Fruit fly (Drosophila melanogaster) whole organism, embryonic: Measurements from ENCODE around the gene Cpr65Aw.

Experiments used
- B-H1 ChIP-seq: fragments of 200-800 bp; sonication (Bioruptor generic); IDR thresholded peaks from 3 replicates; pipeline ENCODE4 v1.3.6; 2022; ENCODE audit warnings: missing biosample characterization, missing genetic modification characterization
- BEAF-32 ChIP-seq: fragments of 200-800 bp; sonication (Bioruptor generic); optimal IDR thresholded peaks from 3 replicates; lab custom pipeline; 2017; ENCODE audit warnings: missing biosample characterization, missing genetic modification characterization, mild to moderate bottlenecking, moderate library complexity, missing genetic modification reagents
- C15 ChIP-seq: fragments of 200-800 bp; sonication (Bioruptor generic); IDR thresholded peaks from 3 replicates; pipeline ENCODE4 v1.3.6; 2022; ENCODE audit warnings: missing biosample characterization, missing genetic modification characterization
- CG10462 ChIP-seq: fragments of 200-800 bp; sonication (Bioruptor generic); optimal IDR thresholded peaks from 2 replicates; lab custom pipeline; 2016; ENCODE audit warnings: missing biosample characterization, missing genetic modification characterization
- CG11398 ChIP-seq: fragments of 200-800 bp; sonication (Bioruptor generic); optimal IDR thresholded peaks from 2 replicates; lab custom pipeline; 2016; ENCODE audit warnings: missing biosample characterization, missing genetic modification characterization
- CG13287 ChIP-seq: fragments of 200-800 bp; sonication (Bioruptor generic); IDR thresholded peaks from 2 replicates; pipeline ENCODE4 v1.3.6; 2022; ENCODE audit warnings: missing biosample characterization, missing genetic modification characterization; ENCODE audit not compliant: partially characterized antibody
- CG1602 ChIP-seq: fragments of 200-800 bp; sonication (Bioruptor generic); optimal IDR thresholded peaks from 3 replicates; lab custom pipeline; 2016; ENCODE audit warnings: missing biosample characterization, missing genetic modification characterization
- CG17385 ChIP-seq: fragments of 200-800 bp; sonication (Bioruptor generic); optimal IDR thresholded peaks from 3 replicates; lab custom pipeline; 2018; ENCODE audit warnings: missing biosample characterization, mild to moderate bottlenecking, missing genetic modification characterization
- CG18764 ChIP-seq: fragments of 200-800 bp; sonication (Bioruptor generic); optimal IDR thresholded peaks from 3 replicates; lab custom pipeline; 2016; ENCODE audit warnings: missing biosample characterization, missing genetic modification characterization
- CG2678 ChIP-seq: fragments of 200-800 bp; sonication (Bioruptor generic); optimal IDR thresholded peaks from 3 replicates; lab custom pipeline; 2019; ENCODE audit warnings: missing biosample characterization, mild to moderate bottlenecking, missing genetic modification characterization, moderate library complexity
- CG30020 ChIP-seq: fragments of 200-800 bp; optimal IDR thresholded peaks from 2 replicates; lab custom pipeline; 2019; ENCODE audit warnings: missing biosample characterization, mild to moderate bottlenecking, missing genetic modification characterization, moderate library complexity
- CG30403 ChIP-seq: fragments of 200-800 bp; sonication (Bioruptor generic); optimal IDR thresholded peaks from 3 replicates; lab custom pipeline; 2016; ENCODE audit warnings: missing biosample characterization, missing genetic modification characterization
- CG4328 ChIP-seq: fragments of 200-800 bp; sonication (Bioruptor generic); optimal IDR thresholded peaks from 3 replicates; lab custom pipeline; 2017; ENCODE audit warnings: missing biosample characterization, missing genetic modification reagents, missing genetic modification characterization
- CG4707 ChIP-seq: fragments of 200-800 bp; sonication (Bioruptor generic); optimal IDR thresholded peaks from 2 replicates; lab custom pipeline; 2018; ENCODE audit warnings: missing biosample characterization, mild to moderate bottlenecking, missing genetic modification characterization, moderate library complexity
- CG5953 ChIP-seq: fragments of 200-800 bp; sonication (Bioruptor generic); IDR thresholded peaks from 2 replicates; pipeline ENCODE4 v1.3.6; 2022; ENCODE audit warnings: missing biosample characterization, missing genetic modification characterization
- CG7839 ChIP-seq: fragments of 200-800 bp; sonication (Bioruptor generic); optimal IDR thresholded peaks from 3 replicates; lab custom pipeline; 2018; ENCODE audit warnings: missing biosample characterization, mild to moderate bottlenecking, missing genetic modification characterization, moderate library complexity
- CG8089 ChIP-seq: fragments of 200-800 bp; sonication (Bioruptor generic); optimal IDR thresholded peaks from 3 replicates; lab custom pipeline; 2016; ENCODE audit warnings: missing biosample characterization, missing genetic modification characterization
- CG8765 ChIP-seq: fragments of 200-800 bp; sonication (Bioruptor generic); IDR thresholded peaks from 2 replicates; pipeline ENCODE4 v1.3.6; 2022; ENCODE audit warnings: missing biosample characterization, missing genetic modification characterization
- Camta ChIP-seq: fragments of 200-800 bp; sonication (Bioruptor generic); optimal IDR thresholded peaks from 2 replicates; lab custom pipeline; 2016; ENCODE audit warnings: missing biosample characterization, missing genetic modification characterization
- Dad ChIP-seq: fragments of 200-800 bp; sonication (Bioruptor generic); optimal IDR thresholded peaks from 3 replicates; lab custom pipeline; 2016; ENCODE audit warnings: missing biosample characterization, missing genetic modification characterization
- Dfd ChIP-seq, 2 experiments: fragments of >200 bp; optimal IDR thresholded peaks; 2 replicates each; lab custom pipeline; 2017; ENCODE audit warnings: missing biosample characterization in 2 of 2, missing genetic modification characterization in 2 of 2
- E2f2 ChIP-seq: fragments of 200-800 bp; sonication (Bioruptor generic); IDR thresholded peaks from 2 replicates; pipeline ENCODE4 v1.3.6; 2022; ENCODE audit warnings: missing biosample characterization, missing genetic modification characterization
- HLH54F ChIP-seq: fragments of 200-800 bp; sonication (Bioruptor generic); optimal IDR thresholded peaks from 3 replicates; lab custom pipeline; 2016; ENCODE audit warnings: missing biosample characterization, missing genetic modification characterization
- Hand ChIP-seq: fragments of 200-800 bp; sonication (Bioruptor generic); optimal IDR thresholded peaks from 2 replicates; lab custom pipeline; 2017; ENCODE audit warnings: mild to moderate bottlenecking, missing biosample characterization, missing genetic modification reagents, missing genetic modification characterization
- Hr39 ChIP-seq: fragments of >200 bp; optimal IDR thresholded peaks from 2 replicates; lab custom pipeline; 2017
- Hsf ChIP-seq: fragments of 200-800 bp; sonication (Bioruptor generic); optimal IDR thresholded peaks from 3 replicates; lab custom pipeline; 2016; ENCODE audit warnings: missing biosample characterization, missing genetic modification characterization
- Lpt ChIP-seq: fragments of >200 bp; optimal IDR thresholded peaks from 2 replicates; lab custom pipeline; 2018; ENCODE audit warnings: missing biosample characterization, missing genetic modification characterization
- MTF-1 ChIP-seq: fragments of 200-800 bp; sonication (Bioruptor generic); optimal IDR thresholded peaks from 2 replicates; lab custom pipeline; 2018; ENCODE audit warnings: missing biosample characterization, mild to moderate bottlenecking, missing genetic modification characterization, borderline replicate concordance
- NC2β ChIP-seq: fragments of 200-800 bp; sonication (Bioruptor generic); optimal IDR thresholded peaks from 2 replicates; lab custom pipeline; 2016; ENCODE audit warnings: missing biosample characterization, missing genetic modification characterization
- Optix ChIP-seq: fragments of 200-800 bp; sonication (Bioruptor generic); IDR thresholded peaks from 3 replicates; pipeline ENCODE4 v1.3.6; 2022; ENCODE audit warnings: missing biosample characterization, missing genetic modification characterization
- Sin3A ChIP-seq: fragments of >200 bp; optimal IDR thresholded peaks from 2 replicates; lab custom pipeline; 2018
- Vsx1 ChIP-seq: fragments of 200-800 bp; sonication (Bioruptor generic); optimal IDR thresholded peaks from 2 replicates; lab custom pipeline; 2017; ENCODE audit warnings: missing biosample characterization, mild to moderate bottlenecking, missing genetic modification characterization, missing genetic modification reagents
- amos ChIP-seq: fragments of 200-800 bp; sonication (Bioruptor generic); IDR thresholded peaks from 2 replicates; pipeline ENCODE4 v1.3.6; 2022; ENCODE audit warnings: missing biosample characterization, missing genetic modification characterization; ENCODE audit not compliant: partially characterized antibody
- aop ChIP-seq: fragments of 200-800 bp; sonication (Bioruptor generic); IDR thresholded peaks from 2 replicates; pipeline ENCODE4 v1.3.6; 2022; ENCODE audit warnings: missing biosample characterization, missing genetic modification characterization
- bab2 ChIP-seq: fragments of 200-800 bp; sonication (Bioruptor generic); optimal IDR thresholded peaks from 2 replicates; lab custom pipeline; 2016; ENCODE audit warnings: missing biosample characterization, missing genetic modification characterization
- cg ChIP-seq: fragments of 200-800 bp; sonication (Bioruptor generic); optimal IDR thresholded peaks from 3 replicates; lab custom pipeline; 2019; ENCODE audit warnings: missing biosample characterization, mild to moderate bottlenecking, missing genetic modification characterization, moderate library complexity
- fd3F ChIP-seq: fragments of 200-800 bp; sonication (Bioruptor generic); optimal IDR thresholded peaks from 2 replicates; lab custom pipeline; 2018; ENCODE audit warnings: missing biosample characterization, mild to moderate bottlenecking, missing genetic modification characterization, moderate library complexity
- fru ChIP-seq: fragments of >200 bp; optimal IDR thresholded peaks from 2 replicates; lab custom pipeline; 2017
- grn ChIP-seq: fragments of 200-800 bp; sonication (Bioruptor generic); optimal IDR thresholded peaks from 3 replicates; lab custom pipeline; 2017; ENCODE audit warnings: missing biosample characterization, missing genetic modification characterization
- jing ChIP-seq: fragments of 200-800 bp; sonication (Bioruptor generic); optimal IDR thresholded peaks from 2 replicates; lab custom pipeline; 2018; ENCODE audit warnings: missing biosample characterization, mild to moderate bottlenecking, missing genetic modification characterization
- kay ChIP-seq: fragments of 200-800 bp; sonication (Bioruptor generic); optimal IDR thresholded peaks from 2 replicates; lab custom pipeline; 2016; ENCODE audit warnings: missing biosample characterization, missing genetic modification characterization
- lab ChIP-seq: fragments of 200-800 bp; sonication (Bioruptor generic); optimal IDR thresholded peaks from 3 replicates; lab custom pipeline; 2017; ENCODE audit warnings: missing biosample characterization, missing genetic modification characterization, mild to moderate bottlenecking, moderate library complexity, missing genetic modification reagents
- lbe ChIP-seq: fragments of 200-800 bp; sonication (Bioruptor generic); optimal IDR thresholded peaks from 2 replicates; lab custom pipeline; 2016; ENCODE audit warnings: missing biosample characterization, mild to moderate bottlenecking, missing genetic modification characterization
- odd ChIP-seq: fragments of 200-800 bp; sonication (Bioruptor generic); optimal IDR thresholded peaks from 2 replicates; lab custom pipeline; 2017; ENCODE audit warnings: missing biosample characterization, mild to moderate bottlenecking, missing genetic modification characterization
- sd ChIP-seq: fragments of 200-800 bp; sonication (Bioruptor generic); optimal IDR thresholded peaks from 3 replicates; lab custom pipeline; 2018; ENCODE audit warnings: missing biosample characterization, mild to moderate bottlenecking, missing genetic modification characterization, moderate library complexity
- sens-2 ChIP-seq: fragments of 200-800 bp; sonication (Bioruptor generic); IDR thresholded peaks from 2 replicates; pipeline ENCODE4 v1.3.6; 2022; ENCODE audit warnings: missing biosample characterization, missing genetic modification characterization
- slbo ChIP-seq: fragments of 200-800 bp; sonication (Bioruptor generic); IDR thresholded peaks from 2 replicates; pipeline ENCODE4 v1.3.6; 2022; ENCODE audit warnings: missing biosample characterization, missing genetic modification characterization
- sob ChIP-seq: fragments of 200-800 bp; sonication (Bioruptor generic); IDR thresholded peaks from 2 replicates; pipeline ENCODE4 v1.3.6; 2022; ENCODE audit warnings: missing biosample characterization, missing genetic modification characterization
- trh ChIP-seq: fragments of 200-800 bp; sonication (Bioruptor generic); optimal IDR thresholded peaks from 2 replicates; lab custom pipeline; 2016; ENCODE audit warnings: missing biosample characterization, missing genetic modification characterization
- yki ChIP-seq: fragments of >200 bp; optimal IDR thresholded peaks from 3 replicates; lab custom pipeline; 2018

The Cpr65Aw gene

dm6 chr3L:6188995-6189927 is 47.0 kb upstream of the Cpr65Aw start, which contains the start of the genes D19A and CG7386 (continued):
- TF ChIP-seq grn (GFP tag; lab: Kevin White, UChicago) (peak; percentile 76), Vsx1 (no peak), sd (no peak), CG30403 (peak; percentile 55), lab (GFP tag; lab: Kevin White, UChicago) (peak; percentile 59), lbe (GFP tag; lab: Kevin White, UChicago) (peak; percentile 2), MTF-1 (GFP tag; lab: Kevin White, UChicago) (peak; percentile 8), sob (GFP tag; lab: Robert Waterston, UW) (peak; percentile 70), slbo (peak; percentile 86), C15 (GFP tag; lab: Robert Waterston, UW) (no peak), CG8089 (peak; percentile 18), CG11398 (GFP tag; lab: Kevin White, UChicago) (no peak), B-H1 (peak; percentile 16; the same call in 2 of the 3 replicates), CG10462 (no peak), fd3F (peak; percentile 3), Hsf (GFP tag; lab: Kevin White, UChicago) (peak; percentile 41), CG30020 (tag; lab: Kevin White, UChicago) (peak; percentile 29), cg (GFP tag; lab: Kevin White, UChicago) (peak; percentile 24), sens-2 (0 out of 2 replicates have a peak, but pooled peaks have one; percentile 17), aop (GFP tag; lab: Robert Waterston, UW) (no peak), CG7839 (tag; lab: Kevin White, UChicago) (peak; percentile 61), E2f2 (GFP tag; lab: Robert Waterston, UW) (no peak; the same call in 1 of the 2 replicates), yki (lab: Kevin White, UChicago) (no peak), CG17385 (GFP tag; lab: Kevin White, UChicago) (peak; percentile 28), CG1602 (no peak), Hr39 (no peak), Lpt (GFP tag; lab: Kevin White, UChicago) (no peak), trh (GFP tag; lab: Kevin White, UChicago) (no peak), CG4707 (GFP tag; lab: Kevin White, UChicago) (no peak), CG2678 (tag; lab: Kevin White, UChicago) (peak; percentile 71), CG18764 (GFP tag; lab: Kevin White, UChicago) (peak; percentile 4), BEAF-32 (no peak), jing (GFP tag; lab: Kevin White, UChicago) (no peak), CG5953 (0 out of 2 replicates have a peak, but pooled peaks have one; percentile 25), CG4328 (GFP tag; lab: Kevin White, UChicago) (peak; percentile 25), kay (GFP tag; lab: Kevin White, UChicago) (peak; percentile 5), bab2 (GFP tag; lab: Kevin White, UChicago) (peak; percentile 43), Dad (GFP tag; lab: Kevin White, UChicago) (no peak), fru (lab: Kevin White, UChicago) (peak; percentile 62), NC2β (peak; percentile 31), Sin3A (lab: Kevin White, UChicago) (no peak), CG13287 (peak; percentile 18; the same call in 1 of the 2 replicates), odd (GFP tag; lab: Kevin White, UChicago) (no peak), amos (GFP tag; lab: Robert Waterston, UW) (peak; percentile 34; the same call in 1 of the 2 replicates), HLH54F (peak; percentile 79), Hand (GFP tag; lab: Kevin White, UChicago) (no peak), Camta (no peak), Optix (peak; percentile 61), Dfd (GFP tag; optimal IDR thresholded peaks at IDR 0.05; lab: Kevin White, UChicago) (no peak), CG8765 (GFP tag; lab: Robert Waterston, UW) (no peak)
